Fruit fly (Drosophila melanogaster) whole organism, wandering third instar larva: Measurements from ENCODE around the gene CG9338.

ENCODE experiments used
- Abd-B ChIP-seq: fragments of >200 bp; optimal IDR thresholded peaks from 2 replicates; lab custom pipeline; 2017; ENCODE audit warnings: missing biosample characterization, missing genetic modification characterization
- CG32264 ChIP-seq: fragments of 200-800 bp; sonication (Bioruptor generic); optimal IDR thresholded peaks from 2 replicates; lab custom pipeline; 2016; ENCODE audit warnings: missing biosample characterization, missing genetic modification characterization
- CG9705 ChIP-seq: fragments of 200-800 bp; sonication (Bioruptor generic); optimal IDR thresholded peaks from 2 replicates; lab custom pipeline; 2018; ENCODE audit warnings: missing biosample characterization, mild to moderate bottlenecking, missing genetic modification characterization
- CrebA ChIP-seq: fragments of 200-800 bp; sonication (Bioruptor generic); optimal IDR thresholded peaks from 2 replicates; lab custom pipeline; 2016; ENCODE audit warnings: missing biosample characterization, mild to moderate bottlenecking, missing genetic modification characterization, borderline replicate concordance
- Dfd ChIP-seq: fragments of >200 bp; optimal IDR thresholded peaks from 2 replicates; lab custom pipeline; 2017; ENCODE audit warnings: missing biosample characterization, missing genetic modification characterization
- Dif ChIP-seq: fragments of 200-275, 200-300 bp; sonication (Bioruptor generic); optimal IDR thresholded peaks from 2 replicates; lab custom pipeline; 2018; ENCODE audit warnings: missing biosample characterization, missing genetic modification characterization; ENCODE audit not compliant: partially characterized antibody
- GATAd ChIP-seq: sonication (Bioruptor generic); optimal IDR thresholded peaks from 2 replicates; lab custom pipeline; 2016; ENCODE audit warnings: missing biosample characterization, missing genetic modification characterization
- HLH106 ChIP-seq: fragments of 200-800 bp; optimal IDR thresholded peaks from 3 replicates; lab custom pipeline; 2019; ENCODE audit warnings: missing biosample characterization, mild to moderate bottlenecking, missing genetic modification characterization, moderate library complexity
- Hnf4 ChIP-seq: fragments of 200-800 bp; sonication (Bioruptor generic); optimal IDR thresholded peaks from 2 replicates; lab custom pipeline; 2016; ENCODE audit warnings: missing biosample characterization, mild to moderate bottlenecking, missing genetic modification characterization
- Hr78 ChIP-seq: fragments of >200 bp; optimal IDR thresholded peaks from 2 replicates; lab custom pipeline; 2017; ENCODE audit warnings: missing biosample characterization, missing genetic modification characterization
- Hr83 ChIP-seq: fragments of 200-300 bp; sonication (Bioruptor generic); optimal IDR thresholded peaks from 2 replicates; lab custom pipeline; 2016; ENCODE audit warnings: missing biosample characterization, mild to moderate bottlenecking, missing genetic modification characterization, moderate library complexity; ENCODE audit not compliant: poor library complexity, severe bottlenecking
- Jra ChIP-seq: sonication (Bioruptor generic); optimal IDR thresholded peaks from 2 replicates; lab custom pipeline; 2016; ENCODE audit warnings: missing biosample characterization, missing genetic modification characterization
- Mio ChIP-seq: sonication (Bioruptor generic); optimal IDR thresholded peaks from 2 replicates; lab custom pipeline; 2016; ENCODE audit warnings: missing biosample characterization, missing genetic modification characterization
- Myc ChIP-seq: fragments of >200 bp; optimal IDR thresholded peaks from 2 replicates; lab custom pipeline; 2017
- N ChIP-seq: fragments of >200 bp; optimal IDR thresholded peaks from 2 replicates; lab custom pipeline; 2018; ENCODE audit warnings: missing biosample characterization, missing external identifiers, missing genetic modification characterization
- OdsH ChIP-seq: fragments of 200-800 bp; sonication (Bioruptor generic); optimal IDR thresholded peaks from 2 replicates; lab custom pipeline; 2016; ENCODE audit warnings: missing biosample characterization, mild to moderate bottlenecking, missing genetic modification characterization
- Rel ChIP-seq, 2 experiments: fragments of 200-800 bp; sonication (Bioruptor generic) in 1 of 2; optimal IDR thresholded peaks; 2 replicates in 1 of 2; 3 replicates in 1 of 2; lab custom pipeline; 2016 to 2019; ENCODE audit warnings: mild to moderate bottlenecking in 2 of 2, missing biosample characterization in 2 of 2, missing genetic modification characterization in 2 of 2, moderate library complexity in 1 of 2
- Sp1 ChIP-seq: fragments of 200-800 bp; sonication (Bioruptor generic); optimal IDR thresholded peaks from 3 replicates; lab custom pipeline; 2019; ENCODE audit warnings: missing biosample characterization, mild to moderate bottlenecking, missing genetic modification characterization, moderate library complexity
- Vsx2 ChIP-seq: fragments of 200-300, 225-300 bp; sonication (Bioruptor generic); optimal IDR thresholded peaks from 2 replicates; lab custom pipeline; 2018; ENCODE audit warnings: missing biosample characterization, missing genetic modification characterization; ENCODE audit not compliant: partially characterized antibody
- br ChIP-seq: fragments of 200-800 bp; sonication (Bioruptor generic); optimal IDR thresholded peaks from 2 replicates; lab custom pipeline; 2016; ENCODE audit warnings: missing biosample characterization, missing genetic modification characterization
- brk ChIP-seq: fragments of 200-800 bp; sonication (Bioruptor generic); optimal IDR thresholded peaks from 2 replicates; lab custom pipeline; 2016; ENCODE audit warnings: missing biosample characterization, mild to moderate bottlenecking, missing genetic modification characterization
- dl ChIP-seq, 2 experiments: fragments of 175-275, 200-275 bp in 1 of 2; fragments of 200-275 bp in 1 of 2; sonication (Bioruptor generic); optimal IDR thresholded peaks; lab custom pipeline; 2018; ENCODE audit warnings: mild to moderate bottlenecking in 2 of 2, missing biosample characterization in 2 of 2, missing genetic modification characterization in 2 of 2, moderate library complexity in 2 of 2; ENCODE audit not compliant: partially characterized antibody in 2 of 2, insufficient read depth in 1 of 2
- dmrt93B ChIP-seq: fragments of 200-800 bp; sonication (Bioruptor generic); optimal IDR thresholded peaks from 2 replicates; lab custom pipeline; 2018; ENCODE audit warnings: missing biosample characterization, mild to moderate bottlenecking, missing genetic modification characterization
- dsf ChIP-seq: sonication (Bioruptor generic); optimal IDR thresholded peaks from 2 replicates; lab custom pipeline; 2016; ENCODE audit warnings: missing biosample characterization, missing genetic modification characterization, borderline replicate concordance
- ey ChIP-seq: fragments of 200-800 bp; sonication (Bioruptor generic); optimal IDR thresholded peaks from 2 replicates; lab custom pipeline; 2016; ENCODE audit warnings: missing biosample characterization, missing genetic modification characterization
- foxo ChIP-seq, 2 experiments: fragments of 200-800 bp; sonication (Bioruptor generic); optimal IDR thresholded peaks; 2 replicates in 1 of 2; 3 replicates in 1 of 2; lab custom pipeline; 2016 to 2017; ENCODE audit warnings: missing biosample characterization in 2 of 2, missing genetic modification characterization in 2 of 2
- fru ChIP-seq: fragments of 200-800 bp; sonication (Bioruptor generic); optimal IDR thresholded peaks from 3 replicates; lab custom pipeline; 2016; ENCODE audit warnings: missing biosample characterization, mild to moderate bottlenecking, missing genetic modification characterization
- h ChIP-seq: fragments of 200-800 bp; sonication (Bioruptor generic); optimal IDR thresholded peaks from 3 replicates; lab custom pipeline; 2016; ENCODE audit warnings: missing biosample characterization, mild to moderate bottlenecking, missing genetic modification characterization
- jim ChIP-seq: fragments of 175-275, 200-325 bp; sonication (Bioruptor generic); optimal IDR thresholded peaks from 2 replicates; lab custom pipeline; 2016; ENCODE audit warnings: missing biosample characterization, mild to moderate bottlenecking, missing genetic modification characterization
- lola ChIP-seq: fragments of >200 bp; optimal IDR thresholded peaks from 2 replicates; lab custom pipeline; 2017; ENCODE audit warnings: missing biosample characterization, missing genetic modification characterization
- pan ChIP-seq: fragments of >200 bp; optimal IDR thresholded peaks from 2 replicates; lab custom pipeline; 2017
- psq ChIP-seq: fragments of 200-800 bp; sonication (Bioruptor generic); optimal IDR thresholded peaks from 3 replicates; lab custom pipeline; 2017; ENCODE audit warnings: missing biosample characterization, mild to moderate bottlenecking, missing genetic modification characterization, moderate library complexity
- rgr ChIP-seq: fragments of 200-800 bp; sonication (Bioruptor generic); optimal IDR thresholded peaks from 3 replicates; lab custom pipeline; 2016; ENCODE audit warnings: missing biosample characterization, mild to moderate bottlenecking, missing genetic modification characterization
- sage ChIP-seq: fragments of 200-800 bp; sonication (Bioruptor generic); optimal IDR thresholded peaks from 2 replicates; lab custom pipeline; 2016; ENCODE audit warnings: missing biosample characterization, mild to moderate bottlenecking, missing genetic modification characterization
- sv ChIP-seq: fragments of 200-800 bp; sonication (Bioruptor generic); optimal IDR thresholded peaks from 3 replicates; lab custom pipeline; 2016; ENCODE audit warnings: missing biosample characterization, missing genetic modification characterization
- tai ChIP-seq: sonication (Bioruptor generic); optimal IDR thresholded peaks from 2 replicates; lab custom pipeline; 2016; ENCODE audit warnings: missing biosample characterization, missing genetic modification characterization
- usp ChIP-seq: fragments of >200 bp; optimal IDR thresholded peaks from 2 replicates; lab custom pipeline; 2017; ENCODE audit warnings: missing biosample characterization, missing genetic modification characterization
- woc ChIP-seq: sonication (Bioruptor generic); optimal IDR thresholded peaks from 2 replicates; lab custom pipeline; 2016; ENCODE audit warnings: missing biosample characterization, mild to moderate bottlenecking, missing genetic modification characterization

The CG9338 gene

dm6 chr2L:20822025-20822371 is 43.0 kb upstream of the CG9338 start:
- no peak for TF ChIP-seq dmrt93B (GFP tag; lab: Kevin White, UChicago)
- peak; percentile 10 for TF ChIP-seq N

DNA sequence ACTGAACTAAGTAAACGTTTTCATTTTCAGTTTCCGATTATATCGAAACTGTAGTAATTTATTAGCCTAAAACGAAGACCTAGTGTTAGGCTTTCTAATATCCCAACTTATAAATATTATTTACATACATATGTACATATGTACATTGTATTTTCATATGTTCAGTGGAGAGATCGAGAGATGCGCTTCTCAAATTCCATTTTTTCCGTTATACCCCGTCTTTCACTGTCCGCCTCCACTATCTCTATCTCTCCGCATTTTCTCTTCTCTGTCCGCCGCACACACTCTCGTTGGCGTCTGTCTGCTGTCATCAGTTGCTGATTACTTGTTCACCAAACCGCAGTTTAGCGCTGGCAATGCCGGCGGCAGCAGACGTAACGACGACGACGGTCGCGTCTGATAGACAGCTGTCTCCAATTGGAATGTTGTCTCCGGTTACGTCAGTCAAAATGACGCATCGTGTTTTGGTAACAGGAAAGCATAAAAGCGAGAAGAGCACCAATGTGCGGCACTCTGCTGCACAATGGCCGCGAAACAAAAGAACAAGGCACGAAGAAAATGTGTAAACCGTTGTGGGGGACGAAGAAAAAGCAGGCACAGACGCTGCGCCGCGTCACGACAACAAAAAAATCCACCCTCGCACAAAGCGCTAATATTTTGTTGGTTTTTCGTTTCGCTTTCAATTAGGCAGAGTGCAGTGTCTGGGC is 42.4 kb upstream of the CG9338 start, which contains the start of gene CG9331:
TSS of gene CG9331 (plus strand) at position 340 of the 707 bp plus-strand sequence.
- TF ChIP-seq psq (GFP tag; lab: Kevin White, UChicago) (peak; percentile 14), sv (no peak), Vsx2 (GFP tag; lab: Kevin White, UChicago) (peak; percentile 53), Abd-B (GFP tag; lab: Kevin White, UChicago) (no peak), N (no peak), woc (GFP tag; lab: Kevin White, UChicago) (peak; percentile 5), Dif (GFP tag; lab: Kevin White, UChicago) (peak; percentile 38), dl (GFP tag; optimal IDR thresholded peaks at IDR 0.05; lab: Kevin White, UChicago; ENCODE audit: insufficient read depth in 1 of 2, partially characterized antibody in 2 of 2) (peak in 1 of 2 experiments; percentile 59), Rel (GFP tag; optimal IDR thresholded peaks at IDR 0.05; lab: Kevin White, UChicago) (no peak), Rel (tag; optimal IDR thresholded peaks at IDR 0.05; lab: Kevin White, UChicago) (peak; percentile 56), Dfd (GFP tag; lab: Kevin White, UChicago) (no peak), Myc (lab: Kevin White, UChicago) (no peak)

dm6 chr2L:20823196-20824105 is 41.6 kb upstream of the CG9338 start:
- no peak for TF ChIP-seq tai (GFP tag; lab: Kevin White, UChicago)
- no peak for TF ChIP-seq N
- peak; percentile 49 for TF ChIP-seq HLH106 (tag; lab: Kevin White, UChicago)
- no peak for TF ChIP-seq foxo (GFP tag; optimal IDR thresholded peaks at IDR 0.05; lab: Kevin White, UChicago)
- no peak for TF ChIP-seq OdsH (GFP tag; lab: Kevin White, UChicago)
- TF ChIP-seq woc (GFP tag; lab: Kevin White, UChicago): peak; percentile 48
- no peak for TF ChIP-seq Dfd (GFP tag; lab: Kevin White, UChicago)
- TF ChIP-seq Hr78 (GFP tag; lab: Kevin White, UChicago): no peak
- TF ChIP-seq pan: no peak
- TF ChIP-seq fru: peak; percentile 0
- peak; percentile 13 for TF ChIP-seq psq (GFP tag; lab: Kevin White, UChicago)
- no peak for TF ChIP-seq Abd-B (GFP tag; lab: Kevin White, UChicago)
- TF ChIP-seq GATAd (GFP tag; lab: Kevin White, UChicago): peak; percentile 92
- TF ChIP-seq sage: no peak
- no peak for TF ChIP-seq Hnf4 (GFP tag; lab: Kevin White, UChicago)
- TF ChIP-seq dmrt93B (GFP tag; lab: Kevin White, UChicago): no peak
- TF ChIP-seq rgr (GFP tag; lab: Kevin White, UChicago): peak; percentile 33
- peak; percentile 74 for TF ChIP-seq Vsx2 (GFP tag; lab: Kevin White, UChicago)
- TF ChIP-seq usp (GFP tag; lab: Kevin White, UChicago): no peak
- peak; percentile 59 for TF ChIP-seq br (GFP tag; lab: Kevin White, UChicago)
- TF ChIP-seq lola (GFP tag; lab: Kevin White, UChicago): no peak
- TF ChIP-seq CrebA: peak; percentile 65
- TF ChIP-seq dl (GFP tag; optimal IDR thresholded peaks at IDR 0.05; lab: Kevin White, UChicago; ENCODE audit: insufficient read depth in 1 of 2, partially characterized antibody in 2 of 2): peak; percentile 76 to 79
- TF ChIP-seq brk (GFP tag; lab: Kevin White, UChicago): peak; percentile 6
- TF ChIP-seq Jra: no peak
- TF ChIP-seq Dif (GFP tag; lab: Kevin White, UChicago): peak; percentile 92
- no peak for TF ChIP-seq sv
- no peak for TF ChIP-seq dsf (GFP tag; lab: Kevin White, UChicago)
- TF ChIP-seq CG32264 (GFP tag; lab: Kevin White, UChicago): no peak
- peak; percentile 13 for TF ChIP-seq Sp1 (GFP tag; lab: Kevin White, UChicago)
- TF ChIP-seq ey: no peak
- TF ChIP-seq Myc (lab: Kevin White, UChicago): peak; percentile 91
- TF ChIP-seq h (GFP tag; lab: Kevin White, UChicago): peak; percentile 68
- peak; percentile 84 for TF ChIP-seq Rel (GFP tag; optimal IDR thresholded peaks at IDR 0.05; lab: Kevin White, UChicago)
- TF ChIP-seq Rel (tag; optimal IDR thresholded peaks at IDR 0.05; lab: Kevin White, UChicago): peak; percentile 100
- no peak for TF ChIP-seq CG9705 (GFP tag; lab: Kevin White, UChicago)
- peak; percentile 70 for TF ChIP-seq jim
- peak; percentile 33 for TF ChIP-seq Hr83 (GFP tag; lab: Kevin White, UChicago)
- TF ChIP-seq Mio: no peak
- TF ChIP-seq, all 38 proteins: peak for 18
